Fruit fly (Drosophila melanogaster): Measurements from ENCODE around the gene CG34150.

- TF ChIP-seq CG33017 (tag; optimal IDR thresholded peaks at IDR 0.05) = no peak
- no peak for TF ChIP-seq toe (GFP tag; optimal IDR thresholded peaks at IDR 0.05)
- no peak for TF ChIP-seq CG1620 (GFP tag; optimal IDR thresholded peaks at IDR 0.05)
- TF ChIP-seq CG14711 (tag; optimal IDR thresholded peaks at IDR 0.05) = no peak
- no peak for TF ChIP-seq tj (GFP tag; optimal IDR thresholded peaks at IDR 0.05)
Measured at dm6 chr3R:24769601-24770000, 44.5 kb upstream of the CG34150 start.
